Fruit fly (Drosophila melanogaster) whole organism, embryonic: ENCODE results near the gene CG9760.

Experiments used
- Bgb ChIP-seq: fragments of 200-800 bp; sonication (Bioruptor generic); IDR thresholded peaks from 2 replicates; pipeline ENCODE4 v1.3.6; 2022; ENCODE audit warnings: missing biosample characterization, missing genetic modification characterization; ENCODE audit not compliant: partially characterized antibody
- CG10267 ChIP-seq: fragments of 200-800 bp; sonication (Bioruptor generic); optimal IDR thresholded peaks from 2 replicates; lab custom pipeline; 2018; ENCODE audit warnings: missing biosample characterization, mild to moderate bottlenecking, missing genetic modification characterization, moderate library complexity
- CG11560 ChIP-seq: fragments of 200-800 bp; sonication (Bioruptor generic); IDR thresholded peaks from 3 replicates; pipeline ENCODE4 v1.3.6; 2022; ENCODE audit warnings: missing biosample characterization, missing genetic modification characterization
- CG1233 ChIP-seq: fragments of 200-800 bp; sonication (Bioruptor generic); optimal IDR thresholded peaks from 4 replicates; lab custom pipeline; 2018; ENCODE audit warnings: missing biosample characterization, mild to moderate bottlenecking, missing genetic modification characterization
- CG13287 ChIP-seq: fragments of 200-800 bp; sonication (Bioruptor generic); IDR thresholded peaks from 2 replicates; pipeline ENCODE4 v1.3.6; 2022; ENCODE audit warnings: missing biosample characterization, missing genetic modification characterization; ENCODE audit not compliant: partially characterized antibody
- CG13296 ChIP-seq: fragments of 200-800 bp; sonication (Bioruptor generic); optimal IDR thresholded peaks from 3 replicates; lab custom pipeline; 2018; ENCODE audit warnings: missing biosample characterization, mild to moderate bottlenecking, missing genetic modification characterization
- CG14965 ChIP-seq: fragments of 200-800 bp; sonication (Bioruptor generic); optimal IDR thresholded peaks from 2 replicates; lab custom pipeline; 2016; ENCODE audit warnings: missing biosample characterization, missing genetic modification characterization, borderline replicate concordance
- CG17829 ChIP-seq: fragments of 200-800 bp; optimal IDR thresholded peaks from 2 replicates; lab custom pipeline; 2019; ENCODE audit warnings: missing biosample characterization, mild to moderate bottlenecking, missing genetic modification characterization, moderate library complexity
- CG34224 ChIP-seq: fragments of 200-800 bp; sonication (Bioruptor generic); IDR thresholded peaks from 3 replicates; pipeline ENCODE4 v1.3.6; 2022; ENCODE audit warnings: missing biosample characterization, missing genetic modification characterization; ENCODE audit not compliant: partially characterized antibody
- CG4360 ChIP-seq: fragments of 200-800 bp; sonication (Bioruptor generic); IDR thresholded peaks from 2 replicates; pipeline ENCODE4 v1.3.6; 2022; ENCODE audit warnings: missing biosample characterization, missing genetic modification characterization
- CG4707 ChIP-seq: fragments of 200-800 bp; sonication (Bioruptor generic); optimal IDR thresholded peaks from 2 replicates; lab custom pipeline; 2018; ENCODE audit warnings: missing biosample characterization, mild to moderate bottlenecking, missing genetic modification characterization, moderate library complexity
- CG7786 ChIP-seq: fragments of 200-800 bp; sonication (Bioruptor generic); optimal IDR thresholded peaks from 2 replicates; lab custom pipeline; 2016; ENCODE audit warnings: missing biosample characterization, missing genetic modification characterization
- CG7963 ChIP-seq: fragments of 200-800 bp; sonication (Bioruptor generic); IDR thresholded peaks from 3 replicates; pipeline ENCODE4 v1.3.6; 2022; ENCODE audit warnings: missing biosample characterization, missing genetic modification characterization; ENCODE audit not compliant: partially characterized antibody
- CG8388 ChIP-seq: fragments of 200-800 bp; sonication (Bioruptor generic); optimal IDR thresholded peaks from 2 replicates; lab custom pipeline; 2019; ENCODE audit warnings: missing biosample characterization, mild to moderate bottlenecking, missing genetic modification characterization, moderate library complexity
- Doc3 ChIP-seq: fragments of 200-800 bp; sonication (Bioruptor generic); IDR thresholded peaks from 3 replicates; pipeline ENCODE4 v1.3.6; 2022; ENCODE audit warnings: missing biosample characterization, missing genetic modification characterization; ENCODE audit not compliant: partially characterized antibody
- E2f2 ChIP-seq: fragments of 200-800 bp; sonication (Bioruptor generic); IDR thresholded peaks from 2 replicates; pipeline ENCODE4 v1.3.6; 2022; ENCODE audit warnings: missing biosample characterization, missing genetic modification characterization
- Ets97D ChIP-seq: fragments of 200-800 bp; sonication (Bioruptor generic); optimal IDR thresholded peaks from 3 replicates; lab custom pipeline; 2016; ENCODE audit warnings: missing biosample characterization, missing genetic modification characterization
- HHEX ChIP-seq: fragments of 200-800 bp; sonication (Bioruptor generic); optimal IDR thresholded peaks from 3 replicates; lab custom pipeline; 2017; ENCODE audit warnings: missing biosample characterization, mild to moderate bottlenecking, missing genetic modification characterization, missing genetic modification reagents
- Hr39 ChIP-seq: fragments of >200 bp; optimal IDR thresholded peaks from 2 replicates; lab custom pipeline; 2017
- Med ChIP-seq: fragments of 200-800 bp; sonication (Bioruptor generic); peaks from one replicate; lab custom pipeline; 2016; ENCODE audit warnings: missing biosample characterization, missing genetic modification characterization, mild to moderate bottlenecking, inconsistent platforms, moderate library complexity
- NC2β ChIP-seq: fragments of 200-800 bp; sonication (Bioruptor generic); optimal IDR thresholded peaks from 2 replicates; lab custom pipeline; 2016; ENCODE audit warnings: missing biosample characterization, missing genetic modification characterization
- Taf1 ChIP-seq: fragments of 200-800 bp; sonication (Bioruptor generic); IDR thresholded peaks from 2 replicates; pipeline ENCODE4 v1.3.6; 2022; ENCODE audit warnings: missing biosample characterization, missing genetic modification characterization
- Xbp1 ChIP-seq: fragments of 200-800 bp; sonication (Bioruptor generic); optimal IDR thresholded peaks from 3 replicates; lab custom pipeline; 2016; ENCODE audit warnings: missing biosample characterization, mild to moderate bottlenecking, missing genetic modification characterization
- abd-A ChIP-seq: fragments of 200-800 bp; sonication (Bioruptor generic); optimal IDR thresholded peaks from 3 replicates; lab custom pipeline; 2019; ENCODE audit warnings: missing biosample characterization, mild to moderate bottlenecking, missing genetic modification characterization, moderate library complexity
- amos ChIP-seq: fragments of 200-800 bp; sonication (Bioruptor generic); IDR thresholded peaks from 2 replicates; pipeline ENCODE4 v1.3.6; 2022; ENCODE audit warnings: missing biosample characterization, missing genetic modification characterization; ENCODE audit not compliant: partially characterized antibody
- btn ChIP-seq: fragments of 200-800 bp; sonication (Bioruptor generic); optimal IDR thresholded peaks from 2 replicates; lab custom pipeline; 2016; ENCODE audit warnings: missing biosample characterization, missing genetic modification characterization
- chm ChIP-seq: fragments of 200-800 bp; sonication (Bioruptor generic); IDR thresholded peaks from 2 replicates; pipeline ENCODE4 v1.3.6; 2022; ENCODE audit warnings: missing biosample characterization, missing genetic modification characterization
- da ChIP-seq: fragments of 200-800 bp; sonication (Bioruptor generic); optimal IDR thresholded peaks from 2 replicates; lab custom pipeline; 2016; ENCODE audit warnings: missing biosample characterization, missing genetic modification characterization
- eyg ChIP-seq: fragments of 200-800 bp; sonication (Bioruptor generic); optimal IDR thresholded peaks from 3 replicates; lab custom pipeline; 2016; ENCODE audit warnings: missing biosample characterization, missing genetic modification characterization
- hbn ChIP-seq: fragments of 200-800 bp; sonication (Bioruptor generic); IDR thresholded peaks from 2 replicates; pipeline ENCODE4 v1.3.6; 2022; ENCODE audit warnings: missing biosample characterization, missing genetic modification characterization; ENCODE audit not compliant: partially characterized antibody
- kah ChIP-seq: fragments of 200-800 bp; sonication (Bioruptor generic); optimal IDR thresholded peaks from 2 replicates; lab custom pipeline; 2018; ENCODE audit warnings: missing biosample characterization, mild to moderate bottlenecking, missing genetic modification characterization
- kni ChIP-seq: fragments of 200-800 bp; sonication (Bioruptor generic); optimal IDR thresholded peaks from 3 replicates; lab custom pipeline; 2017; ENCODE audit warnings: mild to moderate bottlenecking, missing biosample characterization, missing genetic modification reagents, missing genetic modification characterization
- mam ChIP-seq: fragments of 200-800 bp; sonication (Bioruptor generic); optimal IDR thresholded peaks from 3 replicates; lab custom pipeline; 2016; ENCODE audit warnings: missing biosample characterization, missing genetic modification characterization
- peb ChIP-seq: fragments of 200-800 bp; sonication (Bioruptor generic); IDR thresholded peaks from 2 replicates; pipeline ENCODE4 v1.3.6; 2022; ENCODE audit warnings: missing biosample characterization, missing genetic modification characterization
- schlank ChIP-seq: fragments of 200-800 bp; sonication (Bioruptor generic); optimal IDR thresholded peaks from 2 replicates; lab custom pipeline; 2018; ENCODE audit warnings: missing biosample characterization, mild to moderate bottlenecking, missing genetic modification characterization
- scrt ChIP-seq: fragments of 200-800 bp; sonication (Bioruptor generic); optimal IDR thresholded peaks from 2 replicates; lab custom pipeline; 2018; ENCODE audit warnings: missing biosample characterization, mild to moderate bottlenecking, missing genetic modification characterization, moderate library complexity
- sens ChIP-seq: fragments of 200-800 bp; sonication (Bioruptor generic); peaks from one replicate; lab custom pipeline; 2016; ENCODE audit warnings: missing biosample characterization, missing genetic modification characterization
- sna ChIP-seq: fragments of 200-800 bp; sonication (Bioruptor generic); IDR thresholded peaks from 2 replicates; pipeline ENCODE4 v1.3.6; 2022; ENCODE audit warnings: missing biosample characterization, missing genetic modification characterization; ENCODE audit not compliant: partially characterized antibody
- sqz ChIP-seq: fragments of 200-800 bp; sonication (Bioruptor generic); optimal IDR thresholded peaks from 3 replicates; lab custom pipeline; 2018; ENCODE audit warnings: missing biosample characterization, mild to moderate bottlenecking, missing genetic modification characterization
- stwl ChIP-seq: fragments of 200-800 bp; sonication (Bioruptor generic); optimal IDR thresholded peaks from 3 replicates; lab custom pipeline; 2018; ENCODE audit warnings: missing biosample characterization, mild to moderate bottlenecking, missing genetic modification characterization, moderate library complexity
- trem ChIP-seq: fragments of 200-800 bp; optimal IDR thresholded peaks from 3 replicates; lab custom pipeline; 2019; ENCODE audit warnings: missing biosample characterization, mild to moderate bottlenecking, missing genetic modification characterization, moderate library complexity
- vnd ChIP-seq: fragments of 200-800 bp; sonication (Bioruptor generic); IDR thresholded peaks from 3 replicates; pipeline ENCODE4 v1.3.6; 2022; ENCODE audit warnings: missing biosample characterization, missing genetic modification characterization; ENCODE audit not compliant: partially characterized antibody
- vvl ChIP-seq: fragments of 200-800 bp; sonication (Bioruptor generic); IDR thresholded peaks from 2 replicates; pipeline ENCODE4 v1.3.6; 2022; ENCODE audit warnings: missing biosample characterization, missing genetic modification characterization
- zen ChIP-seq: fragments of 200-800 bp; sonication (Bioruptor generic); optimal IDR thresholded peaks from 3 replicates; lab custom pipeline; 2018; ENCODE audit warnings: missing biosample characterization, mild to moderate bottlenecking, missing genetic modification characterization, moderate library complexity

The CG9760 gene

DNA sequence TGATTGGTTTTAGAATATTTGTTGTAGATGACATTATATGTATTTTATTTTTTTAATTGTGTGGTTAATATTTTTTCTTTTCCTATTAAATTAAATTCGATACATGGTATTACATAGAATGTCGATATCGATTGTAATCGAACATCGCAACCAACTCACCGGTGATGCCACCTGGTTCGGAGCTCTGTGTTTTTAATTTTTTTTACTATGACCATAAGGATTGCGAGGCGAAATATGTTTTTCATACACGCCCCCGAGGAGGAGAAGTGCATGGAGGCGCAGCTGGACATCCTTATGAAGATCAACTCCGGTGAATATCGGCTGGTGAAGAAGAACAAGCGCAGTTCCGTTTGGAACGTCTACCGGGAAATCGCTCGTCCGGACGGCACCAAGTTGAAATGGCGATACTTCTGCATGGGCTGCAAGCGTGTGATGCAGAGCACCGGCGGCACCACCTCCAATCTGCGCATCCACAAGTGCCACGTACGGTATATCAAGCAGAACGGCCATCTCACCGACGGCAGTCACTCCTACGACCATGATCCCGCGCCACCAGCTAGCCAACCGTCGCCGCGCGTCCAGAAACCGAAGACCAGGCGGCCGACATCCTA lies 43.6 kb downstream of the CG9760 start, which contains the start of gene CG11560 (continued):
- peak; percentile 59 for TF ChIP-seq Doc3 (GFP tag; lab: Robert Waterston, UW)
- peak; percentile 67 for TF ChIP-seq Bgb (GFP tag; lab: Robert Waterston, UW)
- TF ChIP-seq Med (GFP tag; lab: Kevin White, UChicago), result peak; percentile 76
- no peak for TF ChIP-seq Xbp1 (GFP tag; lab: Kevin White, UChicago)
- TF ChIP-seq scrt (GFP tag; lab: Kevin White, UChicago), result no peak
- no peak for TF ChIP-seq peb
- TF ChIP-seq abd-A, result no peak
- no peak for TF ChIP-seq CG14965
- TF ChIP-seq Taf1 (GFP tag; lab: Robert Waterston, UW), result no peak
- TF ChIP-seq trem (tag; lab: Kevin White, UChicago), result peak; percentile 31
- no peak for TF ChIP-seq CG13296
- TF ChIP-seq CG4360 (GFP tag; lab: Robert Waterston, UW), result no peak
- no peak for TF ChIP-seq btn (GFP tag; lab: Kevin White, UChicago)
- peak; percentile 82 for TF ChIP-seq stwl (tag; lab: Kevin White, UChicago)
- peak; percentile 67 for TF ChIP-seq CG34224 (GFP tag; lab: Robert Waterston, UW)
- TF ChIP-seq amos (GFP tag; lab: Robert Waterston, UW), result peak; percentile 76
- TF ChIP-seq E2f2 (GFP tag; lab: Robert Waterston, UW), result peak; percentile 75
- TF ChIP-seq NC2β (GFP tag; lab: Kevin White, UChicago), result no peak
- no peak for TF ChIP-seq zen (tag; lab: Kevin White, UChicago)
- peak; percentile 53; the same call in 1 of the 3 replicates for TF ChIP-seq CG7963 (GFP tag; lab: Robert Waterston, UW)
- peak; percentile 55; the same call in 1 of the 2 replicates for TF ChIP-seq sna (GFP tag; lab: Robert Waterston, UW)
- no peak for TF ChIP-seq vvl (GFP tag; lab: Robert Waterston, UW)
- TF ChIP-seq chm (GFP tag; lab: Robert Waterston, UW), result no peak
- TF ChIP-seq da (GFP tag; lab: Kevin White, UChicago), result no peak
- TF ChIP-seq CG10267 (tag; lab: Kevin White, UChicago), result peak; percentile 35
- TF ChIP-seq Ets97D (GFP tag; lab: Kevin White, UChicago), result peak; percentile 19
- no peak for TF ChIP-seq CG8388
- TF ChIP-seq vnd, result peak; percentile 69
- peak; percentile 2 for TF ChIP-seq CG17829 (tag; lab: Kevin White, UChicago)
- peak; percentile 71 for TF ChIP-seq hbn (GFP tag; lab: Robert Waterston, UW)
- no peak for TF ChIP-seq kah (GFP tag; lab: Kevin White, UChicago)
- TF ChIP-seq sqz, result peak; percentile 60
- peak; percentile 82 for TF ChIP-seq CG13287 (GFP tag; lab: Robert Waterston, UW)
- TF ChIP-seq kni (GFP tag; lab: Kevin White, UChicago), result no peak

DNA sequence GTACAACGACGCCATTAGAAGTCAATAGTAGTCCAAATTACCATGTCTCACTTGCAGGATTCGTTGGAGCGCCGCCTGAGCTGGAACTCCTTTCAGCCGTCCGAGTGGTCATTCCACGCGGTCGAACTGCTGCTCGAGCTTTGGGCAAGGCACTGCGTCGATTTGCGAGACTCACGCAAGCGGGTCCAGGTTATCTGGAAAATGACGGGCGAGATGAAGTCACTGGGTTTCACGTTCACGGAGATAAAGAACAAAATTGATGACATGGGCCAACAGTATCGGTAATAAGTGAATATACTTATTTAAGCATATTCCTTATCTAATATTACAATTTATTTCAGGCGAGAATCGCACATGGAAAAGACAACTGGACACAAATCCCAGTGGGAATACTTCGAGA lies 44.9 kb downstream of the CG9760 start:
- TF ChIP-seq Hr39 (lab: Kevin White, UChicago) (no peak), CG7786 (GFP tag; lab: Kevin White, UChicago) (no peak), CG1233 (no peak), eyg (GFP tag; lab: Kevin White, UChicago) (no peak), CG34224 (GFP tag; lab: Robert Waterston, UW) (no peak), HHEX (GFP tag; lab: Kevin White, UChicago) (no peak), schlank (tag; lab: Kevin White, UChicago) (no peak), sens (GFP tag; lab: Kevin White, UChicago) (peak; percentile 12), CG11560 (tag; lab: Robert Waterston, UW) (0 out of 3 replicates have a peak, but pooled peaks have one; percentile 10), CG4707 (GFP tag; lab: Kevin White, UChicago) (no peak), mam (GFP tag; lab: Kevin White, UChicago) (no peak)
